Worm (Caenorhabditis elegans) whole organism, L3 larva: Measurements from ENCODE around the gene Y51B9A.8.

Experiments used
- lin-39 ChIP-seq: fragments of 150-350 bp; optimal IDR thresholded peaks from 2 replicates; lab custom pipeline; 2018; ENCODE audit warnings: missing biosample characterization, missing genetic modification reagents, missing genetic modification characterization
- nhr-12 ChIP-seq: fragments of 150-350 bp; optimal IDR thresholded peaks from 2 replicates; lab custom pipeline; 2014; ENCODE audit warnings: missing biosample characterization, missing genetic modification characterization
- nhr-28 ChIP-seq: fragments of 150-350 bp; optimal IDR thresholded peaks from 2 replicates; lab custom pipeline; 2014; ENCODE audit warnings: missing biosample characterization, missing genetic modification characterization
- snpc-4 ChIP-seq: fragments of 150-350 bp; optimal IDR thresholded peaks from 2 replicates; lab custom pipeline; 2014; ENCODE audit warnings: missing biosample characterization, missing genetic modification characterization

DNA sequence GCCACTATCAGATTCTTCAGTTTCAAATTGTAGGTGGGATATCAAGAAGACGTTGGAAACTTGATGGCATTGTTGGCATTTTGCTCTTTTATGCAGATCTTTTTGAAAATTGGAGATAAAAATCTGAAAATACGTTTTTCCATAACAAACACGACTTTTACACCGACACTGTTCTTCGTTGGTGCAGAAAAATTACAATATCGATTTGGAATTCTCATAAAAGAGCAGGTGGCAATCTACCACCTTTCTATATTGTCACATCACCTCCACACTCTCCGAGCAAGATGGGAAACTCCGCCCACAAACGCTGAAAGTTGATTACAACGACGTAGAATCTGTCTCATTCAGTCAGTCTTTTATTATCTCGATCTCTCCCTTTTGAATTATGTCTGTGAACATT is 8.8 kb downstream of the Y51B9A.8 start, which contains the start of gene arrd-2:
- no peak for TF ChIP-seq snpc-4
- TF ChIP-seq lin-39 (tag; lab: Kevin White, UChicago): no peak
- TF ChIP-seq nhr-28 (tag; lab: Kevin White, UChicago): no peak
- no peak for TF ChIP-seq nhr-12
